Fruit fly (Drosophila melanogaster) whole organism, embryonic: Measurements from ENCODE around the gene CG1640.

Experiments
- ATbp ChIP-seq: fragments of 200-800 bp; sonication (Bioruptor generic); optimal IDR thresholded peaks from 2 replicates; lab custom pipeline; 2017; ENCODE audit warnings: missing biosample characterization, mild to moderate bottlenecking, missing genetic modification characterization, missing genetic modification reagents
- Ada2b ChIP-seq: fragments of 200-800 bp; sonication (Bioruptor generic); IDR thresholded peaks from 2 replicates; pipeline ENCODE4 v1.3.6; 2022; ENCODE audit warnings: missing biosample characterization, missing genetic modification characterization
- Antp ChIP-seq: fragments of 200-800 bp; sonication (Bioruptor generic); optimal IDR thresholded peaks from 3 replicates; lab custom pipeline; 2016; ENCODE audit warnings: missing biosample characterization, missing genetic modification characterization
- Atf6 ChIP-seq: fragments of 200-800 bp; sonication (Bioruptor generic); IDR thresholded peaks from 2 replicates; pipeline ENCODE4 v1.3.6; 2022; ENCODE audit warnings: missing biosample characterization, missing genetic modification characterization
- CG10274 ChIP-seq: fragments of 200-800 bp; sonication (Bioruptor generic); optimal IDR thresholded peaks from 3 replicates; lab custom pipeline; 2017; ENCODE audit warnings: missing biosample characterization, mild to moderate bottlenecking, missing genetic modification characterization
- CG10654 ChIP-seq: fragments of 200-800 bp; sonication (Bioruptor generic); optimal IDR thresholded peaks from 2 replicates; lab custom pipeline; 2016; ENCODE audit warnings: missing biosample characterization, missing genetic modification characterization
- CG11093 ChIP-seq: fragments of 200-800 bp; sonication (Bioruptor generic); IDR thresholded peaks from 3 replicates; pipeline ENCODE4 v1.3.6; 2022; ENCODE audit warnings: missing biosample characterization, missing genetic modification characterization
- CG11247 ChIP-seq: fragments of 200-800 bp; sonication (Bioruptor generic); IDR thresholded peaks from 2 replicates; pipeline ENCODE4 v1.3.6; 2022; ENCODE audit warnings: missing biosample characterization, missing genetic modification characterization
- CG12391 ChIP-seq: fragments of 200-800 bp; sonication (Bioruptor generic); optimal IDR thresholded peaks from 3 replicates; lab custom pipeline; 2018; ENCODE audit warnings: missing biosample characterization, mild to moderate bottlenecking, missing genetic modification characterization, moderate library complexity
- CG14965 ChIP-seq: fragments of 200-800 bp; sonication (Bioruptor generic); optimal IDR thresholded peaks from 2 replicates; lab custom pipeline; 2016; ENCODE audit warnings: missing biosample characterization, missing genetic modification characterization, borderline replicate concordance
- CG15269 ChIP-seq: fragments of 200-800 bp; sonication (Bioruptor generic); optimal IDR thresholded peaks from 2 replicates; lab custom pipeline; 2018; ENCODE audit warnings: missing biosample characterization, mild to moderate bottlenecking, missing genetic modification characterization, moderate library complexity
- CG17385 ChIP-seq: fragments of 200-800 bp; sonication (Bioruptor generic); optimal IDR thresholded peaks from 3 replicates; lab custom pipeline; 2018; ENCODE audit warnings: missing biosample characterization, mild to moderate bottlenecking, missing genetic modification characterization
- CG18599 ChIP-seq: fragments of 200-800 bp; sonication (Bioruptor generic); optimal IDR thresholded peaks from 3 replicates; lab custom pipeline; 2017; ENCODE audit warnings: missing biosample characterization, missing genetic modification characterization, mild to moderate bottlenecking, moderate library complexity, missing genetic modification reagents
- CG32772 ChIP-seq: fragments of 200-800 bp; sonication (Bioruptor generic); IDR thresholded peaks from 2 replicates; pipeline ENCODE4 v1.3.6; 2022; ENCODE audit warnings: missing biosample characterization, missing genetic modification characterization
- CG4854 ChIP-seq: fragments of 200-800 bp; sonication (Bioruptor generic); optimal IDR thresholded peaks from 2 replicates; lab custom pipeline; 2016; ENCODE audit warnings: missing biosample characterization, missing genetic modification characterization, inconsistent platforms
- CG6813 ChIP-seq: fragments of 200-800 bp; sonication (Bioruptor generic); optimal IDR thresholded peaks from 2 replicates; lab custom pipeline; 2017; ENCODE audit warnings: missing biosample characterization, missing genetic modification characterization, mild to moderate bottlenecking, moderate library complexity, missing genetic modification reagents
- CG8089 ChIP-seq: fragments of 200-800 bp; sonication (Bioruptor generic); optimal IDR thresholded peaks from 3 replicates; lab custom pipeline; 2016; ENCODE audit warnings: missing biosample characterization, missing genetic modification characterization
- CG9437 ChIP-seq: fragments of 200-800 bp; sonication (Bioruptor generic); optimal IDR thresholded peaks from 2 replicates; lab custom pipeline; 2018; ENCODE audit warnings: missing biosample characterization, mild to moderate bottlenecking, missing genetic modification characterization
- Chrac-16 ChIP-seq: fragments of 200-800 bp; sonication (Bioruptor generic); optimal IDR thresholded peaks from 3 replicates; lab custom pipeline; 2016; ENCODE audit warnings: missing biosample characterization, missing genetic modification characterization
- E2f2 ChIP-seq: fragments of 200-800 bp; sonication (Bioruptor generic); IDR thresholded peaks from 2 replicates; pipeline ENCODE4 v1.3.6; 2022; ENCODE audit warnings: missing biosample characterization, missing genetic modification characterization
- Gsc ChIP-seq: fragments of 200-800 bp; sonication (Bioruptor generic); IDR thresholded peaks from 2 replicates; pipeline ENCODE4 v1.3.6; 2022; ENCODE audit warnings: missing biosample characterization, missing genetic modification characterization
- MTF-1 ChIP-seq: fragments of 200-800 bp; sonication (Bioruptor generic); optimal IDR thresholded peaks from 2 replicates; lab custom pipeline; 2018; ENCODE audit warnings: missing biosample characterization, mild to moderate bottlenecking, missing genetic modification characterization, borderline replicate concordance
- Mrtf ChIP-seq: fragments of 200-800 bp; sonication (Bioruptor generic); IDR thresholded peaks from 3 replicates; pipeline ENCODE4 v1.3.6; 2022; ENCODE audit warnings: missing biosample characterization, missing genetic modification characterization
- NFAT ChIP-seq: fragments of 200-800 bp; sonication (Bioruptor generic); IDR thresholded peaks from 2 replicates; pipeline ENCODE4 v1.3.6; 2022; ENCODE audit warnings: missing biosample characterization, missing genetic modification characterization
- Rx ChIP-seq: fragments of 200-800 bp; sonication (Bioruptor generic); IDR thresholded peaks from 2 replicates; pipeline ENCODE4 v1.3.6; 2022; ENCODE audit warnings: missing biosample characterization, missing genetic modification characterization
- Side ChIP-seq: fragments of 200-800 bp; sonication (Bioruptor generic); optimal IDR thresholded peaks from 2 replicates; lab custom pipeline; 2016; ENCODE audit warnings: missing biosample characterization, missing genetic modification characterization
- Sox100B ChIP-seq: fragments of 200-800 bp; sonication (Bioruptor generic); optimal IDR thresholded peaks from 3 replicates; lab custom pipeline; 2018; ENCODE audit warnings: missing biosample characterization, mild to moderate bottlenecking, missing genetic modification characterization
- Trl ChIP-seq, 3 experiments: fragments of >200 bp in 2 of 3; fragments of 200-800 bp in 1 of 3; sonication (Bioruptor generic) in 1 of 3; optimal IDR thresholded peaks; 2 replicates in 1 of 3; 3 replicates in 2 of 3; lab custom pipeline; 2016 to 2017; ENCODE audit warnings: missing biosample characterization in 1 of 3, missing genetic modification characterization in 1 of 3
- al ChIP-seq: fragments of 200-800 bp; sonication (Bioruptor generic); IDR thresholded peaks from 2 replicates; pipeline ENCODE4 v1.3.6; 2022; ENCODE audit warnings: missing biosample characterization, missing genetic modification characterization
- bsh ChIP-seq, 2 experiments: fragments of 200-800 bp; sonication (Bioruptor generic); optimal IDR thresholded peaks; 2 replicates each; lab custom pipeline; 2017 to 2018; ENCODE audit warnings: mild to moderate bottlenecking in 2 of 2, missing biosample characterization in 2 of 2, missing genetic modification characterization in 2 of 2, moderate library complexity in 1 of 2
- chn ChIP-seq: fragments of 200-800 bp; sonication (Bioruptor generic); optimal IDR thresholded peaks from 2 replicates; lab custom pipeline; 2016; ENCODE audit warnings: missing biosample characterization, missing genetic modification characterization
- croc ChIP-seq: fragments of 200-800 bp; sonication (Bioruptor generic); conservative IDR thresholded peaks from 3 replicates; pipeline ENCODE4 v1.3.6; 2022; ENCODE audit warnings: missing biosample characterization, missing genetic modification characterization
- emc ChIP-seq: fragments of 200-800 bp; sonication (Bioruptor generic); optimal IDR thresholded peaks from 2 replicates; lab custom pipeline; 2016; ENCODE audit warnings: missing biosample characterization, missing genetic modification characterization
- en ChIP-seq: fragments of 200-800 bp; sonication (Bioruptor generic); optimal IDR thresholded peaks from 2 replicates; lab custom pipeline; 2016; ENCODE audit warnings: missing biosample characterization, missing genetic modification characterization
- esg ChIP-seq: fragments of 200-800 bp; sonication (Bioruptor generic); conservative IDR thresholded peaks from 2 replicates; pipeline ENCODE4 v1.3.6; 2022; ENCODE audit warnings: missing biosample characterization, missing genetic modification characterization
- ewg ChIP-seq: fragments of 200-800 bp; sonication (Bioruptor generic); optimal IDR thresholded peaks from 3 replicates; lab custom pipeline; 2017; ENCODE audit warnings: mild to moderate bottlenecking, missing biosample characterization, missing genetic modification reagents, missing genetic modification characterization
- grn ChIP-seq: fragments of 200-800 bp; sonication (Bioruptor generic); optimal IDR thresholded peaks from 3 replicates; lab custom pipeline; 2017; ENCODE audit warnings: missing biosample characterization, missing genetic modification characterization
- h ChIP-seq: fragments of >200 bp; optimal IDR thresholded peaks from 2 replicates; lab custom pipeline; 2017
- hbn ChIP-seq: fragments of 200-800 bp; sonication (Bioruptor generic); IDR thresholded peaks from 2 replicates; pipeline ENCODE4 v1.3.6; 2022; ENCODE audit warnings: missing biosample characterization, missing genetic modification characterization; ENCODE audit not compliant: partially characterized antibody
- kah ChIP-seq: fragments of 200-800 bp; sonication (Bioruptor generic); optimal IDR thresholded peaks from 2 replicates; lab custom pipeline; 2018; ENCODE audit warnings: missing biosample characterization, mild to moderate bottlenecking, missing genetic modification characterization
- lmd ChIP-seq: fragments of 200-800 bp; sonication (Bioruptor generic); IDR thresholded peaks from 2 replicates; pipeline ENCODE4 v1.3.6; 2022; ENCODE audit warnings: missing biosample characterization, missing genetic modification characterization
- mirr ChIP-seq: fragments of 200-800 bp; sonication (Bioruptor generic); optimal IDR thresholded peaks from 3 replicates; lab custom pipeline; 2018; ENCODE audit warnings: missing biosample characterization, mild to moderate bottlenecking, missing genetic modification characterization
- org-1 ChIP-seq: fragments of 200-800 bp; sonication (Bioruptor generic); optimal IDR thresholded peaks from 2 replicates; lab custom pipeline; 2017; ENCODE audit warnings: missing biosample characterization, missing genetic modification characterization
- row ChIP-seq: fragments of 200-800 bp; sonication (Bioruptor generic); IDR thresholded peaks from 3 replicates; pipeline ENCODE4 v1.3.6; 2022; ENCODE audit warnings: missing biosample characterization, missing genetic modification characterization
- salm ChIP-seq: fragments of 200-800 bp; sonication (Bioruptor generic); optimal IDR thresholded peaks from 2 replicates; lab custom pipeline; 2018; ENCODE audit warnings: missing biosample characterization, mild to moderate bottlenecking, missing genetic modification characterization
- tio ChIP-seq: fragments of 200-800 bp; sonication (Bioruptor generic); optimal IDR thresholded peaks from 2 replicates; lab custom pipeline; 2017; ENCODE audit warnings: missing biosample characterization, missing genetic modification characterization, inconsistent platforms
- trem ChIP-seq: fragments of 200-800 bp; optimal IDR thresholded peaks from 3 replicates; lab custom pipeline; 2019; ENCODE audit warnings: missing biosample characterization, mild to moderate bottlenecking, missing genetic modification characterization, moderate library complexity
- tup ChIP-seq: fragments of 200-800 bp; sonication (Bioruptor generic); optimal IDR thresholded peaks from 2 replicates; lab custom pipeline; 2016; ENCODE audit warnings: missing biosample characterization, mild to moderate bottlenecking, missing genetic modification characterization, moderate library complexity
- zen ChIP-seq: fragments of 200-800 bp; sonication (Bioruptor generic); optimal IDR thresholded peaks from 3 replicates; lab custom pipeline; 2018; ENCODE audit warnings: missing biosample characterization, mild to moderate bottlenecking, missing genetic modification characterization, moderate library complexity

CG1640 gene

DNA sequence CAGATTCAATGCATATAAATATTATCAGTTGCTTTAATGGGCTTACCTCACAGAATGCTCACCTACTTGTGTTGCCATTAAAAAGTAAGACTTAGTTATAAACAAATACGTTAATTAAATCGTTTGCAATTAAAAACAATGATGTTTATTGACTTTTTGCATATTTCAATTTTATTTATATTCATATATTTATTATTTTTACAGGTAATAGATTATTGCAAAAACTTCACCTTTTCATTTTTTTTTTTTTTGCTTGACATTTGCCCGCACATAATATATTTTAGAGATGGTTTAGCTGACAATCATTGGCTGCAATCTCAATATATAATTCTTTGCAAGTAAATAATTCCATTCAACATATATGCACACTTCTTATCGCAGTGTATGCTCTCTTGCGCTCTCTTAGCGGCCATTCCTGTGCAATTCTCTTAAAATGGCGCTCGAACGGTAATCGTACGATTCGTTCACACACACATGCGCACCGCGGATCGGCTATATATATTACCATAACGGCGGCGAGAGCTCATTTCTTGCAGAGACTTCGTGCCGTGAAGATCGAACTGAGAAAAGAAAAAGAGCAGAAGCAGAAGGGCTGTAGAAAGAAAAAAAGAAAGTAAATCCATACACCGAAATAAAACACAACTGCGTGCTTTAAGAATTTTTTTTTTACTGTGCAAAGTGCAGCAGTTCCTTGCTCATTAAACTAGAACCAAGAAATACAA is 26.1 kb downstream of the CG1640 start, which contains the start of gene Bcat (continued):
- no peak for TF ChIP-seq grn (GFP tag; lab: Kevin White, UChicago)
- TF ChIP-seq lmd (GFP tag; lab: Robert Waterston, UW) = peak; percentile 76
- peak; percentile 9 to 15 for TF ChIP-seq bsh (GFP tag; optimal IDR thresholded peaks at IDR 0.05; lab: Kevin White, UChicago)
- TF ChIP-seq al (GFP tag; lab: Robert Waterston, UW) = peak; percentile 53
- no peak; the same call in 2 of the 3 replicates for TF ChIP-seq croc (GFP tag; lab: Robert Waterston, UW)
- TF ChIP-seq org-1 (GFP tag; lab: Kevin White, UChicago) = peak; percentile 70
- TF ChIP-seq Rx = no peak; the same call in 1 of the 2 replicates
- TF ChIP-seq emc (GFP tag; lab: Kevin White, UChicago) = no peak
- TF ChIP-seq CG18599 (GFP tag; lab: Kevin White, UChicago) = peak; percentile 70
- TF ChIP-seq CG32772 (GFP tag; lab: Robert Waterston, UW) = peak; percentile 48; the same call in 1 of the 2 replicates
- peak; percentile 49; the same call in 1 of the 2 replicates for TF ChIP-seq esg (GFP tag; lab: Robert Waterston, UW)
- no peak for TF ChIP-seq en (GFP tag; lab: Kevin White, UChicago)
- peak; percentile 64 for TF ChIP-seq CG6813 (GFP tag; lab: Kevin White, UChicago)
- peak; percentile 28 for TF ChIP-seq tup (GFP tag; lab: Kevin White, UChicago)
- peak; percentile 38 for TF ChIP-seq Chrac-16
- TF ChIP-seq zen (tag; lab: Kevin White, UChicago) = peak; percentile 29
- TF ChIP-seq CG14965 = no peak
- TF ChIP-seq h (lab: Kevin White, UChicago) = no peak
- no peak for TF ChIP-seq CG11093 (GFP tag; lab: Robert Waterston, UW)
- TF ChIP-seq E2f2 = peak; percentile 37; the same call in 1 of the 2 replicates
- TF ChIP-seq CG10274 (GFP tag; lab: Kevin White, UChicago) = peak; percentile 77
- TF ChIP-seq Trl (optimal IDR thresholded peaks at IDR 0.05; lab: Kevin White, UChicago) = peak; percentile 54 to 61
- TF ChIP-seq Trl (GFP tag; optimal IDR thresholded peaks at IDR 0.05; lab: Kevin White, UChicago) = no peak
- no peak for TF ChIP-seq CG11247 (GFP tag; lab: Robert Waterston, UW)
- peak; percentile 21 for TF ChIP-seq kah (GFP tag; lab: Kevin White, UChicago)
- peak; percentile 57; the same call in 1 of the 2 replicates for TF ChIP-seq Atf6 (GFP tag; lab: Robert Waterston, UW)
- peak; percentile 86 for TF ChIP-seq CG9437 (GFP tag; lab: Kevin White, UChicago)
- TF ChIP-seq Ada2b = peak; percentile 32
- no peak for TF ChIP-seq hbn
- TF ChIP-seq Antp = no peak
- peak; percentile 62 for TF ChIP-seq tio (GFP tag; lab: Kevin White, UChicago)
- TF ChIP-seq Side = no peak
- TF ChIP-seq trem (tag; lab: Kevin White, UChicago) = peak; percentile 7
- TF ChIP-seq NFAT = no peak; the same call in 1 of the 2 replicates
- peak; percentile 73 for TF ChIP-seq CG12391
- TF ChIP-seq Gsc (GFP tag; lab: Robert Waterston, UW) = no peak
- peak; percentile 11 for TF ChIP-seq ATbp
- TF ChIP-seq mirr (GFP tag; lab: Kevin White, UChicago) = peak; percentile 16
- TF ChIP-seq chn (GFP tag; lab: Kevin White, UChicago) = peak; percentile 13
- TF ChIP-seq ewg (GFP tag; lab: Kevin White, UChicago) = peak; percentile 57
- peak; percentile 74 for TF ChIP-seq CG17385
- no peak for TF ChIP-seq MTF-1
- TF ChIP-seq CG15269 = peak; percentile 84
- no peak for TF ChIP-seq CG4854 (GFP tag; lab: Kevin White, UChicago)
- peak; percentile 28 for TF ChIP-seq CG10654 (GFP tag; lab: Kevin White, UChicago)
- peak; percentile 38 for TF ChIP-seq salm (tag; lab: Kevin White, UChicago)
- TF ChIP-seq CG8089 (GFP tag; lab: Kevin White, UChicago) = no peak
- TF ChIP-seq Sox100B = peak; percentile 88
- peak; percentile 76 for TF ChIP-seq row (GFP tag; lab: Robert Waterston, UW)
- TF ChIP-seq Mrtf = no peak
